Worm (Caenorhabditis elegans) whole organism, L4/young adult: Measurements from ENCODE around the gene R193.6.

Experiments
- W03F9.2 ChIP-seq: fragments of 150-350 bp; optimal IDR thresholded peaks from 2 replicates; lab custom pipeline; 2014; ENCODE audit warnings: missing biosample characterization, missing genetic modification characterization
- dao-5 ChIP-seq: sonication (generic microtip); optimal IDR thresholded peaks from 2 replicates; lab custom pipeline; 2016; ENCODE audit warnings: missing genotype, missing genetic modification characterization, moderate library complexity, missing compliant biosample characterization
- him-1 ChIP-seq: sonication (generic microtip); optimal IDR thresholded peaks from 2 replicates; lab custom pipeline; 2016; ENCODE audit warnings: missing genotype, missing genetic modification reagents, missing genetic modification characterization, missing compliant biosample characterization

R193.6 gene

DNA sequence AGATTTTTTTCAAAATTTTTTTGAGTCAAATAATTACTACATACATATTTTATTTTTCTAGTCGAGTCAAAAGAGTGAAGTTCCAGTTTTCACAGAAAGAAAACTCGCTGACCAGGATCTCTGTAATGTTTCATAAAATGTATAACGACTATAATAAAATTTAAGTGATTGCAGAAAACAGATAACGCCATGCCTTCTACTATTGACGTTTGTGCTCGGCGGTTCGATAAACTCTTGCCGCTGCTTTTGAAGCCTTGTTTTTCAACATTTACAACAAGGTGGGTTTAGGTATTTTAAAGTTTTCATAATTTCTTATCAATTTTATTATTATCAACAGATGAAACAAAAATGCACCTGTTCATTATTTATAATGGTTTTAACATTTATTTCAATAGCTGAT lies 23.2 kb upstream of the R193.6 start, which contains the start of gene lmp-2:
lmp-2 (plus strand) TSS at position 190 of the 400 bp plus-strand sequence.
- TF ChIP-seq dao-5 (tag; lab: Kevin White, UChicago) (no peak), W03F9.2 (tag; lab: Kevin White, UChicago) (no peak), him-1 (tag; lab: Kevin White, UChicago) (no peak)

DNA sequence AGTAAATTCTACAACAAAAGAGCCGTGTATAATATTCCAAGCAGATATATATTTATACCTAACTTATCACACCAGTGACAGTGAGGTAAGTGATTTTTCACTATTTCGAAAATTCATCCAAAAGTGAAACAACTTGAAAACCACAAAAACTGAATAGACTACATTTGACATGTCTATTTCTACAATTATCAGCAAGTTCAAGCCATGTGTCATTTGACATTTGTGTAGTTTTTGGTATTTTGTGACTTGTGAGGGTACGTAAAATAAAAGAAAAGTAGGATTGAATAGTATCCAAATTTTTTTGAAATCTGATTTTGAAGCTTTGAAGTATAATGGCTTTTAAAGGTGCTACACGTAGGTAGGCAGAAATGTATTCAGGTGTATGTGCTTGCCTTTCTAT lies 22.4 kb upstream of the R193.6 start:
- TF ChIP-seq him-1 (tag; lab: Kevin White, UChicago) (no peak), dao-5 (tag; lab: Kevin White, UChicago) (no peak), W03F9.2 (tag; lab: Kevin White, UChicago) (no peak)

- TF ChIP-seq W03F9.2 (tag; lab: Kevin White, UChicago): peak; percentile 5
- TF ChIP-seq him-1 (tag; lab: Kevin White, UChicago): no peak
Observed at ce11 chrX:1128503-1129036, 20.0 kb upstream of the R193.6 start, which contains the start of gene snx-1. Gene snx-1, plus strand, starts transcription at chrX:1128986.

ce11 chrX:1141617-1142016 lies 7.0 kb upstream of the R193.6 start:
- no peak for TF ChIP-seq W03F9.2 (tag; lab: Kevin White, UChicago)
- no peak for TF ChIP-seq dao-5 (tag; lab: Kevin White, UChicago)
- TF ChIP-seq him-1 (tag; lab: Kevin White, UChicago): no peak

- TF ChIP-seq him-1 (tag; lab: Kevin White, UChicago) (no peak), dao-5 (tag; lab: Kevin White, UChicago) (no peak), W03F9.2 (tag; lab: Kevin White, UChicago) (no peak)
Observed at ce11 chrX:1147394-1147793, 1.2 kb upstream of the R193.6 start.

ce11 chrX:1154648-1155047 lies 6.1 kb downstream of the R193.6 start, which contains the start of gene R193.1:
Gene R193.1, plus strand, starts transcription at chrX:1154948.
- no peak for TF ChIP-seq him-1 (tag; lab: Kevin White, UChicago)
- TF ChIP-seq W03F9.2 (tag; lab: Kevin White, UChicago): no peak
- TF ChIP-seq dao-5 (tag; lab: Kevin White, UChicago): no peak

ce11 chrX:1162019-1162418 lies 13.4 kb downstream of the R193.6 start, which contains the start of gene tmc-1:
Gene tmc-1, plus strand, starts transcription at chrX:1162207.
- no peak for TF ChIP-seq dao-5 (tag; lab: Kevin White, UChicago)

- no peak for TF ChIP-seq dao-5 (tag; lab: Kevin White, UChicago)
- no peak for TF ChIP-seq W03F9.2 (tag; lab: Kevin White, UChicago)
- TF ChIP-seq him-1 (tag; lab: Kevin White, UChicago): no peak
Observed at ce11 chrX:1167234-1167633, 18.6 kb downstream of the R193.6 start.

DNA sequence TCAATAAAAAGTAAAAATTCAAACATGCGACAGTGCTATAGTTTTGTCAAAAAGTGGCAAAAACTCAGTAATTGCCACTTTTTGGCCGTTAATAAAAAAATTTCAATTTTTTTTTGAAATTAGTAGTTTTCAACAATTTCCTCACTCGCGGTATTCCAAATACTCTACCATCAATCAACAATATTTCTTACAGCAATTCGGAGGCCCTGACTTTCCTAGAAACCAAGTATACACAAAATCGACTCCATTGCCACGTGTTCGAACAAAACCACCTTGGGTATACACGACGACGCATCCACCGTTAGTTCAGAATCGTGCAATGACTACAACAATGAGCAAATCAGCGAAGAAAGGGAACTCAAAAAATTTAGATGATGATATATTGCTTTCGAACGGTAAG lies 23.0 kb downstream of the R193.6 start:
- TF ChIP-seq dao-5 (tag; lab: Kevin White, UChicago): no peak
- TF ChIP-seq him-1 (tag; lab: Kevin White, UChicago): no peak
- no peak for TF ChIP-seq W03F9.2 (tag; lab: Kevin White, UChicago)

ce11 chrX:1172024-1172423 lies 23.4 kb downstream of the R193.6 start:
- TF ChIP-seq dao-5 (tag; lab: Kevin White, UChicago): no peak
- TF ChIP-seq him-1 (tag; lab: Kevin White, UChicago): no peak
- TF ChIP-seq W03F9.2 (tag; lab: Kevin White, UChicago): no peak

- TF ChIP-seq W03F9.2 (tag; lab: Kevin White, UChicago) (no peak), him-1 (tag; lab: Kevin White, UChicago) (no peak), dao-5 (tag; lab: Kevin White, UChicago) (no peak)
Observed at ce11 chrX:1179984-1180383, 31.4 kb downstream of the R193.6 start, which contains the start of gene hot-8. Gene hot-8, plus strand, starts transcription at chrX:1180284.

- TF ChIP-seq dao-5 (tag; lab: Kevin White, UChicago): no peak
- no peak for TF ChIP-seq W03F9.2 (tag; lab: Kevin White, UChicago)
- TF ChIP-seq him-1 (tag; lab: Kevin White, UChicago): no peak
Observed at ce11 chrX:1181271-1181958, 32.8 kb downstream of the R193.6 start.

ce11 chrX:1183258-1183657 lies 34.7 kb downstream of the R193.6 start:
- no peak for TF ChIP-seq W03F9.2 (tag; lab: Kevin White, UChicago)
- no peak for TF ChIP-seq dao-5 (tag; lab: Kevin White, UChicago)
- no peak for TF ChIP-seq him-1 (tag; lab: Kevin White, UChicago)

ce11 chrX:1183985-1184384 lies 35.4 kb downstream of the R193.6 start:
- TF ChIP-seq him-1 (tag; lab: Kevin White, UChicago): no peak
- no peak for TF ChIP-seq W03F9.2 (tag; lab: Kevin White, UChicago)
- no peak for TF ChIP-seq dao-5 (tag; lab: Kevin White, UChicago)
